Worm (Caenorhabditis elegans): ENCODE data around the gene cutl-17.

The cutl-17 gene

ce11 chrIV:9496306-9496705, 39.0 kb upstream of the cutl-17 start, which contains the start of gene sru-3:
sru-3 (plus strand) TSS chrIV:9496606.
- TF ChIP-seq unc-39 (tag; optimal IDR thresholded peaks at IDR 0.05) (no peak), unc-62 (GFP tag; optimal IDR thresholded peaks at IDR 0.05) (no peak), nhr-2 (tag; optimal IDR thresholded peaks at IDR 0.05) (no peak), cnd-1 (tag; optimal IDR thresholded peaks at IDR 0.05) (no peak), sptf-1 (tag; optimal IDR thresholded peaks at IDR 0.05) (no peak), nhr-28 (tag; optimal IDR thresholded peaks at IDR 0.05) (no peak), ceh-83 (GFP tag; optimal IDR thresholded peaks at IDR 0.05) (no peak), nhr-12 (tag; optimal IDR thresholded peaks at IDR 0.05) (no peak), ztf-11 (tag; optimal IDR thresholded peaks at IDR 0.05) (no peak), snpc-4 (tag; optimal IDR thresholded peaks at IDR 0.05) (no peak), elt-3 (tag; optimal IDR thresholded peaks at IDR 0.05) (no peak)

DNA sequence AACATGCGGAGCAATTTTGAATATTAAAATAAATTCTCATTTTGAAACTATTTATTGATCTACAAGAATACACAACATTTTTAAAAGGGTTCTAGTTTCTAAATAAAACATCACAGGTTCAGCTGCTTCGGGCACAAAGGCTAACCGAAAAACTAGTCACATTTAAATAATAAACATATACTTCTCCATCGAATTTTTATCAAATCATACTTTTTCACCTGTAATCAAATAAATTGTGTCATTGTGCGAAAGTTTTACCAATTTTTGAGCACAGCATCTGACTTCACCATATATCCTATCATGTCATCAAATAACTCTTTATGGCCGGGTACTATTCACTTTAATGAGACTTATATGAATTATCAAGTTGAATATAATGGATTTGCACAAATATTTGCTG, 33.0 kb upstream of the cutl-17 start, which contains the start of gene sru-6:
Gene sru-6 (plus strand): TSS at position 301 of the 400 bp plus-strand sequence.
- TF ChIP-seq cnd-1 (tag; optimal IDR thresholded peaks at IDR 0.05) (no peak), blmp-1 (tag; optimal IDR thresholded peaks at IDR 0.05) (no peak), unc-39 (tag; optimal IDR thresholded peaks at IDR 0.05) (no peak), sptf-1 (tag; optimal IDR thresholded peaks at IDR 0.05) (no peak), mls-2 (tag; optimal IDR thresholded peaks at IDR 0.05) (no peak), ceh-43 (GFP tag; optimal IDR thresholded peaks at IDR 0.05) (no peak), zip-8 (tag; optimal IDR thresholded peaks at IDR 0.05) (no peak), ces-1 (GFP tag; optimal IDR thresholded peaks at IDR 0.05) (no peak), pha-4 (tag; optimal IDR thresholded peaks at IDR 0.05) (no peak), ham-2 (GFP tag; optimal IDR thresholded peaks at IDR 0.05) (no peak), tbx-8 (GFP tag; optimal IDR thresholded peaks at IDR 0.05) (no peak), nhr-28 (tag; optimal IDR thresholded peaks at IDR 0.05) (no peak), nhr-76 (tag; optimal IDR thresholded peaks at IDR 0.05) (no peak)

ce11 chrIV:9488315-9488714, 31.0 kb upstream of the cutl-17 start, which contains the start of gene sru-1:
sru-1 (plus strand) TSS chrIV:9488615.
- TF ChIP-seq mab-5 (tag; optimal IDR thresholded peaks at IDR 0.05) (no peak), flh-1 (GFP tag; optimal IDR thresholded peaks at IDR 0.05) (no peak), mep-1 (tag; optimal IDR thresholded peaks at IDR 0.05) (no peak), sptf-1 (tag; optimal IDR thresholded peaks at IDR 0.05) (no peak), bed-3 (GFP tag; optimal IDR thresholded peaks at IDR 0.05) (no peak), ceh-39 (tag; optimal IDR thresholded peaks at IDR 0.05) (no peak), nhr-12 (tag; optimal IDR thresholded peaks at IDR 0.05) (no peak), nhr-237 (tag; optimal IDR thresholded peaks at IDR 0.05) (no peak), ztf-11 (tag; optimal IDR thresholded peaks at IDR 0.05) (no peak), drap-1 (GFP tag; optimal IDR thresholded peaks at IDR 0.05) (no peak), mls-2 (tag; optimal IDR thresholded peaks at IDR 0.05) (no peak), zip-8 (tag; optimal IDR thresholded peaks at IDR 0.05) (no peak), lin-13 (tag; optimal IDR thresholded peaks at IDR 0.05) (no peak), lin-32 (GFP tag; optimal IDR thresholded peaks at IDR 0.05) (no peak), ceh-43 (GFP tag; optimal IDR thresholded peaks at IDR 0.05) (no peak)

DNA sequence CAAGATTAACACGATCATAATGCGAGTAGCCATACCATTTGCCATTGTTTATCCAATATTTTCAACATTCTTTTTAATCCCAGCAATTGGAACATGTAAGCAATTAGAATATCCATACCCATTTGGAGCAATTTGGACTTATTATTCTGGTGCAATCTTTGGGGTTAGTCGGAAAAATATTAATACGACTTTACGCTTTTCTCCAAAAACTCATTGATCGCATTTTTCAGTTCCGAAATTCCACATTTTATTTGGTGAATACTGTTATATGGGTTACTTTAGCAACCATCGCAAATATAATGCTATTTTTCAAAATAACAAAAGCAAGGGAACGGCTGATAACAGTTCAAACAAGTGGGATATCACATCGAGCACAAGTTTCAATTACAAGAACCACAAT, 29.5 kb upstream of the cutl-17 start:
- TF ChIP-seq unc-62 (GFP tag; optimal IDR thresholded peaks at IDR 0.05) (no peak), cnd-1 (tag; optimal IDR thresholded peaks at IDR 0.05) (no peak), lin-32 (GFP tag; optimal IDR thresholded peaks at IDR 0.05) (no peak), ztf-11 (tag; optimal IDR thresholded peaks at IDR 0.05) (no peak), nhr-76 (tag; optimal IDR thresholded peaks at IDR 0.05) (no peak), sem-2 (GFP tag; optimal IDR thresholded peaks at IDR 0.05) (no peak), ceh-39 (tag; optimal IDR thresholded peaks at IDR 0.05) (no peak), unc-39 (tag; optimal IDR thresholded peaks at IDR 0.05) (no peak)

- no peak for TF ChIP-seq ham-2 (GFP tag; optimal IDR thresholded peaks at IDR 0.05)
- TF ChIP-seq mls-2 (tag; optimal IDR thresholded peaks at IDR 0.05) = no peak
- TF ChIP-seq nhr-12 (tag; optimal IDR thresholded peaks at IDR 0.05) = no peak
- no peak for TF ChIP-seq mep-1 (tag; optimal IDR thresholded peaks at IDR 0.05)
- no peak for TF ChIP-seq nhr-237 (tag; optimal IDR thresholded peaks at IDR 0.05)
- no peak for TF ChIP-seq ceh-39 (tag; optimal IDR thresholded peaks at IDR 0.05)
- no peak for TF ChIP-seq unc-120 (tag; optimal IDR thresholded peaks at IDR 0.05; ENCODE audit: poor library complexity, severe bottlenecking)
- TF ChIP-seq elt-1 (tag; optimal IDR thresholded peaks at IDR 0.05; ENCODE audit: borderline replicate concordance, insufficient read depth) = no peak
These were observed 28.7 kb upstream of the cutl-17 start, which contains the start of gene sru-2 for ce11 chrIV:9485972-9486371. sru-2 (plus strand) TSS chrIV:9486272.
